Worm (Caenorhabditis elegans) whole organism, early embryonic: ENCODE results near the gene Y62H9A.10.

Experiments
- B0310.2 ChIP-seq: sonication (generic microtip); optimal IDR thresholded peaks from 2 replicates; lab custom pipeline; 2016; ENCODE audit warnings: mild to moderate bottlenecking, missing genetic modification characterization, missing compliant biosample characterization
- F13C5.2 ChIP-seq: sonication (generic microtip); optimal IDR thresholded peaks from 2 replicates; lab custom pipeline; 2017; ENCODE audit warnings: mild to moderate bottlenecking, missing genetic modification characterization, inconsistent platforms, missing compliant biosample characterization
- aly-1 ChIP-seq: sonication (generic microtip); optimal IDR thresholded peaks from 2 replicates; lab custom pipeline; 2016; ENCODE audit warnings: missing genetic modification characterization, missing compliant biosample characterization
- ama-1 ChIP-seq: fragments of 150-350 bp; optimal IDR thresholded peaks from 2 replicates; lab custom pipeline; 2014
- ceh-13 ChIP-seq: fragments of 200-800 bp; sonication (Bioruptor generic); optimal IDR thresholded peaks from 2 replicates; lab custom pipeline; 2018; ENCODE audit warnings: mild to moderate bottlenecking, missing genetic modification characterization, missing compliant biosample characterization
- ceh-36 ChIP-seq: sonication (generic microtip); optimal IDR thresholded peaks from 2 replicates; lab custom pipeline; 2016; ENCODE audit warnings: missing genetic modification characterization, inconsistent platforms, missing compliant biosample characterization
- ets-7 ChIP-seq: sonication (generic microtip); optimal IDR thresholded peaks from 2 replicates; lab custom pipeline; 2016; ENCODE audit warnings: missing genotype, missing genetic modification characterization, missing compliant biosample characterization
- flt-1 ChIP-seq: fragments of 200-800 bp; sonication (Bioruptor generic); IDR thresholded peaks from 2 replicates; pipeline ENCODE4 v1.3.6; 2022; ENCODE audit warnings: missing genetic modification characterization, missing compliant biosample characterization
- hmbx-1 ChIP-seq: sonication (generic microtip); optimal IDR thresholded peaks from 2 replicates; lab custom pipeline; 2016; ENCODE audit warnings: mild to moderate bottlenecking, missing genetic modification characterization, missing compliant biosample characterization
- hmg-4 ChIP-seq: fragments of 200-800 bp; sonication (Bioruptor generic); optimal IDR thresholded peaks from 2 replicates; lab custom pipeline; 2018; ENCODE audit warnings: mild to moderate bottlenecking, missing genetic modification characterization, missing compliant biosample characterization
- hnd-1 ChIP-seq: sonication (generic microtip); optimal IDR thresholded peaks from 2 replicates; lab custom pipeline; 2016; ENCODE audit warnings: missing genetic modification characterization, missing compliant biosample characterization
- pes-1 ChIP-seq: fragments of 200-800 bp; sonication (Bioruptor generic); IDR thresholded peaks from 2 replicates; pipeline ENCODE4 v1.3.6; 2022; ENCODE audit warnings: missing genetic modification reagents, missing genetic modification characterization, missing compliant biosample characterization
- scrt-1 ChIP-seq: fragments of 200-800 bp; sonication (Bioruptor generic); IDR thresholded peaks from 2 replicates; pipeline ENCODE4 v1.3.6; 2022; ENCODE audit warnings: missing genetic modification characterization, missing compliant biosample characterization
- sea-1 ChIP-seq: fragments of 200-800 bp; sonication (Bioruptor generic); conservative IDR thresholded peaks from 2 replicates; pipeline ENCODE4 v1.3.6; 2022; ENCODE audit warnings: missing genetic modification characterization, missing compliant biosample characterization
- tbx-11 ChIP-seq: fragments of 200-800 bp; sonication (Bioruptor generic); IDR thresholded peaks from 2 replicates; pipeline ENCODE4 v1.3.6; 2022; ENCODE audit warnings: missing genetic modification characterization, missing compliant biosample characterization
- tbx-37 ChIP-seq: fragments of 200-800 bp; sonication (Bioruptor generic); conservative IDR thresholded peaks from 2 replicates; pipeline ENCODE4 v1.3.6; 2022; ENCODE audit warnings: missing genetic modification reagents, missing genetic modification characterization, missing compliant biosample characterization
- tra-4 ChIP-seq: sonication (generic microtip); optimal IDR thresholded peaks from 2 replicates; lab custom pipeline; 2017; ENCODE audit warnings: missing genetic modification characterization, missing compliant biosample characterization

Gene Y62H9A.10

ce11 chrX:11902661-11903060 is at the start of gene Y62H9A.10:
Gene Y62H9A.10 (minus strand): TSS chrX:11902761.
- TF ChIP-seq hmbx-1 (tag; lab: Kevin White, UChicago) (no peak), aly-1 (tag; lab: Kevin White, UChicago) (no peak), ama-1 (lab: Kevin White, UChicago) (no peak), B0310.2 (tag; lab: Kevin White, UChicago) (no peak), tbx-37 (GFP tag; lab: Robert Waterston, UW) (no peak)

ce11 chrX:11952129-11952528 is 49.6 kb upstream of the Y62H9A.10 start:
- TF ChIP-seq ama-1 (lab: Kevin White, UChicago): no peak
- TF ChIP-seq tbx-11 (GFP tag; lab: Robert Waterston, UW): no peak
- no peak for TF ChIP-seq flt-1
- no peak for TF ChIP-seq hmbx-1 (tag; lab: Kevin White, UChicago)
- TF ChIP-seq tbx-37 (GFP tag; lab: Robert Waterston, UW): no peak
- TF ChIP-seq pes-1 (GFP tag; lab: Robert Waterston, UW): no peak
- no peak for TF ChIP-seq F13C5.2 (tag; lab: Kevin White, UChicago)
- TF ChIP-seq aly-1 (tag; lab: Kevin White, UChicago): no peak
- no peak for TF ChIP-seq scrt-1 (GFP tag; lab: Robert Waterston, UW)

- TF ChIP-seq F13C5.2 (tag; lab: Kevin White, UChicago): no peak
- peak; percentile 7 for TF ChIP-seq hmg-4 (GFP tag; lab: Kevin White, UChicago)
Measured at ce11 chrX:11948184-11948894, 45.8 kb upstream of the Y62H9A.10 start, which contains the start of gene lsd-1. Gene lsd-1 (plus strand): TSS chrX:11948844.

ce11 chrX:11946788-11947463 is 44.4 kb upstream of the Y62H9A.10 start, which contains the start of gene nfya-1:
Gene nfya-1 (minus strand): TSS chrX:11946838.
- TF ChIP-seq F13C5.2 (tag; lab: Kevin White, UChicago): peak; percentile 9
- TF ChIP-seq B0310.2 (tag; lab: Kevin White, UChicago): no peak

- TF ChIP-seq aly-1 (tag; lab: Kevin White, UChicago) (no peak), F13C5.2 (tag; lab: Kevin White, UChicago) (no peak), pes-1 (GFP tag; lab: Robert Waterston, UW) (no peak), tra-4 (tag; lab: Kevin White, UChicago) (no peak), ceh-36 (tag; lab: Kevin White, UChicago) (no peak), sea-1 (no peak), tbx-37 (GFP tag; lab: Robert Waterston, UW) (no peak), tbx-11 (GFP tag; lab: Robert Waterston, UW) (no peak), hmbx-1 (tag; lab: Kevin White, UChicago) (no peak)
Measured at ce11 chrX:11941951-11942350, 39.4 kb upstream of the Y62H9A.10 start, which contains the start of gene F55G7.3. Gene F55G7.3 (minus strand): TSS chrX:11942051.

- no peak for TF ChIP-seq flt-1
Measured at ce11 chrX:11938826-11939225, 36.3 kb upstream of the Y62H9A.10 start, which contains the start of gene F55G7.5. Gene F55G7.5 (minus strand): TSS chrX:11938926.

ce11 chrX:11937343-11937935 is 34.9 kb upstream of the Y62H9A.10 start:
- no peak for TF ChIP-seq tra-4 (tag; lab: Kevin White, UChicago)
- TF ChIP-seq ets-7 (tag; lab: Kevin White, UChicago): peak; percentile 4
- TF ChIP-seq pes-1 (GFP tag; lab: Robert Waterston, UW): no peak; the same call in 1 of the 2 replicates
- TF ChIP-seq tbx-37 (GFP tag; lab: Robert Waterston, UW): peak; percentile 59; the same call in 1 of the 2 replicates
- TF ChIP-seq tbx-11 (GFP tag; lab: Robert Waterston, UW): 0 out of 2 replicates have a peak, but pooled peaks have one; percentile 69
- peak; percentile 60 for TF ChIP-seq scrt-1 (GFP tag; lab: Robert Waterston, UW)
- no peak for TF ChIP-seq aly-1 (tag; lab: Kevin White, UChicago)
- peak; percentile 93 for TF ChIP-seq F13C5.2 (tag; lab: Kevin White, UChicago)
- no peak for TF ChIP-seq sea-1
- no peak for TF ChIP-seq ceh-13 (GFP tag; lab: Kevin White, UChicago)
- TF ChIP-seq hmbx-1 (tag; lab: Kevin White, UChicago): no peak
- peak; percentile 2 for TF ChIP-seq hnd-1
- TF ChIP-seq hmg-4 (GFP tag; lab: Kevin White, UChicago): peak; percentile 81
- no peak for TF ChIP-seq B0310.2 (tag; lab: Kevin White, UChicago)
- TF ChIP-seq ceh-36 (tag; lab: Kevin White, UChicago): peak; percentile 31
- peak; percentile 67 for TF ChIP-seq flt-1
- no peak for TF ChIP-seq ama-1 (lab: Kevin White, UChicago)

ce11 chrX:11934933-11935332 is 32.4 kb upstream of the Y62H9A.10 start:
- TF ChIP-seq tbx-11 (GFP tag; lab: Robert Waterston, UW) (peak; percentile 79), ets-7 (tag; lab: Kevin White, UChicago) (no peak), aly-1 (tag; lab: Kevin White, UChicago) (peak; percentile 49), scrt-1 (GFP tag; lab: Robert Waterston, UW) (peak; percentile 86), tbx-37 (GFP tag; lab: Robert Waterston, UW) (peak; percentile 78), B0310.2 (tag; lab: Kevin White, UChicago) (peak; percentile 60), hmbx-1 (tag; lab: Kevin White, UChicago) (no peak), F13C5.2 (tag; lab: Kevin White, UChicago) (peak; percentile 80), ama-1 (lab: Kevin White, UChicago) (no peak), hmg-4 (GFP tag; lab: Kevin White, UChicago) (peak; percentile 86), sea-1 (peak; percentile 88), ceh-36 (tag; lab: Kevin White, UChicago) (peak; percentile 65), flt-1 (peak; percentile 83), hnd-1 (peak; percentile 66), pes-1 (GFP tag; lab: Robert Waterston, UW) (peak; percentile 90), tra-4 (tag; lab: Kevin White, UChicago) (peak; percentile 20), ceh-13 (GFP tag; lab: Kevin White, UChicago) (peak; percentile 71)
